Fruit fly (Drosophila melanogaster) whole organism, embryonic: ENCODE results near the gene CG8149.

Source experiments
- Nf-YA ChIP-seq: fragments of 200-800 bp; sonication (Bioruptor generic); IDR thresholded peaks from 2 replicates; pipeline ENCODE4 v1.3.6; 2022; ENCODE audit warnings: missing biosample characterization, missing genetic modification characterization
- ken ChIP-seq: fragments of 200-800 bp; sonication (Bioruptor generic); IDR thresholded peaks from 3 replicates; pipeline ENCODE4 v1.3.6; 2022; ENCODE audit warnings: missing biosample characterization, missing genetic modification characterization

- no peak for TF ChIP-seq ken (GFP tag; lab: Robert Waterston, UW)
- TF ChIP-seq Nf-YA (GFP tag; lab: Robert Waterston, UW): no peak
These were observed 11.4 kb downstream of the CG8149 start, which contains the start of the genes mRpL47, CG8176 and Kdm3 for dm6 chr3R:9515860-9516344.
